Fruit fly (Drosophila melanogaster) whole organism, embryonic: ENCODE measurements around the gene CG7029.
A peak's percentile ranks its signal among the peaks of the same experiment; 100 is the strongest.

Source experiments
- Atf6 ChIP-seq: fragments of 200-800 bp; sonication (Bioruptor generic); IDR thresholded peaks from 2 replicates; pipeline ENCODE4 v1.3.6; 2022; ENCODE audit warnings: missing biosample characterization, missing genetic modification characterization
- Bgb ChIP-seq: fragments of 200-800 bp; sonication (Bioruptor generic); IDR thresholded peaks from 2 replicates; pipeline ENCODE4 v1.3.6; 2022; ENCODE audit warnings: missing biosample characterization, missing genetic modification characterization; ENCODE audit not compliant: partially characterized antibody
- Blimp-1 ChIP-seq: fragments of 200-800 bp; sonication (Bioruptor generic); optimal IDR thresholded peaks from 3 replicates; lab custom pipeline; 2018; ENCODE audit warnings: missing biosample characterization, missing genetic modification characterization, mild to moderate bottlenecking, moderate library complexity, missing genetic modification reagents
- CG10431 ChIP-seq: fragments of 200-800 bp; sonication (Bioruptor generic); optimal IDR thresholded peaks from 3 replicates; lab custom pipeline; 2018; ENCODE audit warnings: missing biosample characterization, mild to moderate bottlenecking, missing genetic modification characterization
- CG10462 ChIP-seq: fragments of 200-800 bp; sonication (Bioruptor generic); optimal IDR thresholded peaks from 2 replicates; lab custom pipeline; 2016; ENCODE audit warnings: missing biosample characterization, missing genetic modification characterization
- CG10543 ChIP-seq: fragments of 200-800 bp; sonication (Bioruptor generic); optimal IDR thresholded peaks from 3 replicates; lab custom pipeline; 2017; ENCODE audit warnings: missing biosample characterization, mild to moderate bottlenecking, missing genetic modification characterization, moderate library complexity
- CG10959 ChIP-seq: fragments of 200-800 bp; sonication (Bioruptor generic); IDR thresholded peaks from 2 replicates; pipeline ENCODE4 v1.3.6; 2022; ENCODE audit warnings: missing biosample characterization, missing genetic modification characterization
- CG11695 ChIP-seq: fragments of 200-800 bp; sonication (Bioruptor generic); IDR thresholded peaks from 3 replicates; pipeline ENCODE4 v1.3.6; 2022; ENCODE audit warnings: missing biosample characterization, missing genetic modification characterization
- CG11696 ChIP-seq: fragments of 200-800 bp; sonication (Bioruptor generic); IDR thresholded peaks from 2 replicates; pipeline ENCODE4 v1.3.6; 2022; ENCODE audit warnings: missing biosample characterization, missing genetic modification characterization
- CG18619 ChIP-seq: fragments of 200-800 bp; sonication (Bioruptor generic); optimal IDR thresholded peaks from 3 replicates; lab custom pipeline; 2017; ENCODE audit warnings: missing biosample characterization, mild to moderate bottlenecking, missing genetic modification characterization
- CG2712 ChIP-seq: fragments of 200-800 bp; optimal IDR thresholded peaks from 3 replicates; lab custom pipeline; 2019; ENCODE audit warnings: missing biosample characterization, mild to moderate bottlenecking, missing genetic modification characterization, moderate library complexity
- CG3065 ChIP-seq: fragments of 200-800 bp; sonication (Bioruptor generic); optimal IDR thresholded peaks from 2 replicates; lab custom pipeline; 2016; ENCODE audit warnings: missing biosample characterization, missing genetic modification characterization
- CG31388 ChIP-seq: fragments of 200-800 bp; sonication (Bioruptor generic); optimal IDR thresholded peaks from 2 replicates; lab custom pipeline; 2016; ENCODE audit warnings: missing biosample characterization, missing genetic modification characterization
- CG34224 ChIP-seq: fragments of 200-800 bp; sonication (Bioruptor generic); IDR thresholded peaks from 3 replicates; pipeline ENCODE4 v1.3.6; 2022; ENCODE audit warnings: missing biosample characterization, missing genetic modification characterization; ENCODE audit not compliant: partially characterized antibody
- CG5245 ChIP-seq: fragments of 200-800 bp; sonication (Bioruptor generic); optimal IDR thresholded peaks from 3 replicates; lab custom pipeline; 2016; ENCODE audit warnings: missing biosample characterization, missing genetic modification characterization
- CG9215 ChIP-seq: fragments of 200-800 bp; sonication (Bioruptor generic); IDR thresholded peaks from 2 replicates; pipeline ENCODE4 v1.3.6; 2022; ENCODE audit warnings: missing biosample characterization, missing genetic modification characterization
- CG9727 ChIP-seq: fragments of 200-800 bp; sonication (Bioruptor generic); optimal IDR thresholded peaks from 3 replicates; lab custom pipeline; 2017; ENCODE audit warnings: missing biosample characterization, mild to moderate bottlenecking, missing genetic modification characterization
- CHES-1-like ChIP-seq: fragments of 200-800 bp; sonication (Bioruptor generic); optimal IDR thresholded peaks from 2 replicates; lab custom pipeline; 2016; ENCODE audit warnings: missing biosample characterization, missing genetic modification characterization
- Dfd ChIP-seq, 2 experiments: fragments of >200 bp; optimal IDR thresholded peaks; 2 replicates each; lab custom pipeline; 2017; ENCODE audit warnings: missing biosample characterization in 2 of 2, missing genetic modification characterization in 2 of 2
- Mad ChIP-seq: fragments of 200-800 bp; sonication (Bioruptor generic); optimal IDR thresholded peaks from 2 replicates; lab custom pipeline; 2016; ENCODE audit warnings: missing biosample characterization, missing genetic modification characterization
- Mrtf ChIP-seq: fragments of 200-800 bp; sonication (Bioruptor generic); IDR thresholded peaks from 3 replicates; pipeline ENCODE4 v1.3.6; 2022; ENCODE audit warnings: missing biosample characterization, missing genetic modification characterization
- Myb ChIP-seq: fragments of 200-800 bp; sonication (Bioruptor generic); optimal IDR thresholded peaks from 2 replicates; lab custom pipeline; 2016; ENCODE audit warnings: missing biosample characterization, missing genetic modification characterization
- Neu2 ChIP-seq: fragments of 200-800 bp; sonication (Bioruptor generic); optimal IDR thresholded peaks from 3 replicates; lab custom pipeline; 2016; ENCODE audit warnings: missing biosample characterization, missing genetic modification characterization, borderline replicate concordance
- Nf-YB ChIP-seq: fragments of 200-800 bp; sonication (Bioruptor generic); optimal IDR thresholded peaks from 3 replicates; lab custom pipeline; 2019; ENCODE audit warnings: missing biosample characterization, mild to moderate bottlenecking, missing genetic modification characterization, moderate library complexity
- Oli ChIP-seq: fragments of 200-800 bp; sonication (Bioruptor generic); optimal IDR thresholded peaks from 2 replicates; lab custom pipeline; 2018; ENCODE audit warnings: missing biosample characterization, mild to moderate bottlenecking, missing genetic modification characterization, moderate library complexity
- PHDP ChIP-seq: fragments of 200-800 bp; sonication (Bioruptor generic); optimal IDR thresholded peaks from 3 replicates; lab custom pipeline; 2018; ENCODE audit warnings: missing biosample characterization, mild to moderate bottlenecking, missing genetic modification characterization, moderate library complexity
- Trl ChIP-seq, 3 experiments: fragments of >200 bp in 2 of 3; fragments of 200-800 bp in 1 of 3; sonication (Bioruptor generic) in 1 of 3; optimal IDR thresholded peaks; 2 replicates in 1 of 3; 3 replicates in 2 of 3; lab custom pipeline; 2016 to 2017; ENCODE audit warnings: missing biosample characterization in 1 of 3, missing genetic modification characterization in 1 of 3
- ara ChIP-seq: fragments of 200-800 bp; sonication (Bioruptor generic); IDR thresholded peaks from 2 replicates; pipeline ENCODE4 v1.3.6; 2022; ENCODE audit warnings: missing biosample characterization, missing genetic modification characterization
- bowl ChIP-seq: fragments of 200-800 bp; sonication (Bioruptor generic); IDR thresholded peaks from 2 replicates; pipeline ENCODE4 v1.3.6; 2022; ENCODE audit warnings: missing biosample characterization, missing genetic modification characterization
- ci ChIP-seq: fragments of 200-800 bp; sonication (Bioruptor generic); IDR thresholded peaks from 3 replicates; pipeline ENCODE4 v1.3.6; 2022; ENCODE audit warnings: missing biosample characterization, missing genetic modification characterization
- dan ChIP-seq: fragments of 200-800 bp; sonication (Bioruptor generic); IDR thresholded peaks from 2 replicates; pipeline ENCODE4 v1.3.6; 2022; ENCODE audit warnings: missing biosample characterization, missing genetic modification characterization
- ems ChIP-seq: fragments of 200-800 bp; sonication (Bioruptor generic); optimal IDR thresholded peaks from 3 replicates; lab custom pipeline; 2016; ENCODE audit warnings: missing biosample characterization, missing genetic modification characterization
- eve ChIP-seq, 2 experiments: fragments of >200 bp; optimal IDR thresholded peaks; 2 replicates each; lab custom pipeline; 2017; ENCODE audit warnings: missing biosample characterization in 2 of 2, missing genetic modification characterization in 2 of 2
- fd96Cb ChIP-seq: fragments of 200-800 bp; sonication (Bioruptor generic); optimal IDR thresholded peaks from 2 replicates; lab custom pipeline; 2018; ENCODE audit warnings: missing biosample characterization, mild to moderate bottlenecking, missing genetic modification characterization, moderate library complexity
- gce ChIP-seq: fragments of 200-800 bp; sonication (Bioruptor generic); IDR thresholded peaks from 3 replicates; pipeline ENCODE4 v1.3.6; 2022; ENCODE audit warnings: missing biosample characterization, missing genetic modification characterization
- gfzf ChIP-seq: fragments of 200-800 bp; sonication (Bioruptor generic); optimal IDR thresholded peaks from 2 replicates; lab custom pipeline; 2016; ENCODE audit warnings: missing biosample characterization, mild to moderate bottlenecking, missing genetic modification characterization, moderate library complexity
- grau ChIP-seq: fragments of 200-800 bp; optimal IDR thresholded peaks from 3 replicates; lab custom pipeline; 2019; ENCODE audit warnings: missing biosample characterization, mild to moderate bottlenecking, missing genetic modification characterization, moderate library complexity
- gro ChIP-seq: fragments of 200-800 bp; sonication (Bioruptor generic); optimal IDR thresholded peaks from 2 replicates; lab custom pipeline; 2016; ENCODE audit warnings: missing biosample characterization, missing genetic modification characterization
- lola ChIP-seq, 3 experiments: fragments of >200 bp in 2 of 3; fragments of 200-800 bp in 1 of 3; sonication (Bioruptor generic) in 1 of 3; optimal IDR thresholded peaks; 2 replicates each; lab custom pipeline; 2017 to 2019; ENCODE audit warnings: missing biosample characterization in 3 of 3, missing genetic modification characterization in 3 of 3, mild to moderate bottlenecking in 1 of 3, moderate library complexity in 1 of 3
- mam ChIP-seq: fragments of 200-800 bp; sonication (Bioruptor generic); optimal IDR thresholded peaks from 3 replicates; lab custom pipeline; 2016; ENCODE audit warnings: missing biosample characterization, missing genetic modification characterization
- nmo ChIP-seq: fragments of 200-800 bp; sonication (Bioruptor generic); optimal IDR thresholded peaks from 2 replicates; lab custom pipeline; 2018; ENCODE audit warnings: missing biosample characterization, mild to moderate bottlenecking, missing genetic modification characterization, moderate library complexity
- otp ChIP-seq: fragments of 200-800 bp; sonication (Bioruptor generic); IDR thresholded peaks from 3 replicates; pipeline ENCODE4, ENCODE4 v1.3.6; 2022; ENCODE audit warnings: missing biosample characterization, missing genetic modification characterization
- run ChIP-seq: fragments of 200-800 bp; sonication (Bioruptor generic); optimal IDR thresholded peaks from 3 replicates; lab custom pipeline; 2018; ENCODE audit warnings: missing biosample characterization, mild to moderate bottlenecking, missing genetic modification characterization
- tll ChIP-seq, 2 experiments: fragments of 200-800 bp in 1 of 2; fragments of >200 bp in 1 of 2; sonication (Bioruptor generic) in 1 of 2; optimal IDR thresholded peaks; 2 replicates each; lab custom pipeline; 2017 to 2019; ENCODE audit warnings: missing biosample characterization in 2 of 2, missing genetic modification characterization in 2 of 2, mild to moderate bottlenecking in 1 of 2, moderate library complexity in 1 of 2
- toy ChIP-seq: fragments of 200-800 bp; sonication (Bioruptor generic); IDR thresholded peaks from 2 replicates; pipeline ENCODE4 v1.3.6; 2022; ENCODE audit warnings: missing biosample characterization, missing genetic modification characterization
- trh ChIP-seq: fragments of 200-800 bp; sonication (Bioruptor generic); optimal IDR thresholded peaks from 2 replicates; lab custom pipeline; 2016; ENCODE audit warnings: missing biosample characterization, missing genetic modification characterization
- vnd ChIP-seq: fragments of 200-800 bp; sonication (Bioruptor generic); IDR thresholded peaks from 3 replicates; pipeline ENCODE4 v1.3.6; 2022; ENCODE audit warnings: missing biosample characterization, missing genetic modification characterization; ENCODE audit not compliant: partially characterized antibody
- vvl ChIP-seq: fragments of 200-800 bp; sonication (Bioruptor generic); IDR thresholded peaks from 2 replicates; pipeline ENCODE4 v1.3.6; 2022; ENCODE audit warnings: missing biosample characterization, missing genetic modification characterization
- wor ChIP-seq: fragments of 200-800 bp; sonication (Bioruptor generic); IDR thresholded peaks from 2 replicates; pipeline ENCODE4 v1.3.6; 2022; ENCODE audit warnings: missing biosample characterization, missing genetic modification characterization
- zen ChIP-seq: fragments of 200-800 bp; sonication (Bioruptor generic); optimal IDR thresholded peaks from 3 replicates; lab custom pipeline; 2018; ENCODE audit warnings: missing biosample characterization, mild to moderate bottlenecking, missing genetic modification characterization, moderate library complexity

The CG7029 gene

dm6 chr3R:22781412-22781811 lies 30.7 kb downstream of the CG7029 start (continued):
- TF ChIP-seq ara = no peak
- TF ChIP-seq Nf-YB (GFP tag; lab: Kevin White, UChicago) = no peak
- no peak for TF ChIP-seq Neu2
- no peak for TF ChIP-seq ems (GFP tag; lab: Kevin White, UChicago)
- TF ChIP-seq mam (GFP tag; lab: Kevin White, UChicago) = no peak
- peak; percentile 48; the same call in 1 of the 2 replicates for TF ChIP-seq vvl (GFP tag; lab: Robert Waterston, UW)
- TF ChIP-seq wor = no peak
- TF ChIP-seq zen = peak; percentile 8
- no peak; the same call in 1 of the 2 replicates for TF ChIP-seq Bgb (GFP tag; lab: Robert Waterston, UW)
- no peak for TF ChIP-seq otp (GFP tag; lab: Robert Waterston, UW)
- TF ChIP-seq CG18619 (GFP tag; lab: Kevin White, UChicago) = no peak
- no peak for TF ChIP-seq gro (GFP tag; lab: Kevin White, UChicago)
- no peak for TF ChIP-seq grau (tag; lab: Kevin White, UChicago)
- TF ChIP-seq gfzf (GFP tag; lab: Kevin White, UChicago) = no peak
- TF ChIP-seq Mrtf (GFP tag; lab: Robert Waterston, UW) = no peak; the same call in 2 of the 3 replicates
- TF ChIP-seq fd96Cb (tag; lab: Kevin White, UChicago) = no peak
- peak; percentile 83; the same call in 2 of the 3 replicates for TF ChIP-seq ci (GFP tag; lab: Robert Waterston, UW)
- TF ChIP-seq nmo (GFP tag; lab: Kevin White, UChicago) = no peak
- no peak for TF ChIP-seq Oli
- TF ChIP-seq dan (GFP tag; lab: Robert Waterston, UW) = no peak
- TF ChIP-seq toy (GFP tag; lab: Robert Waterston, UW) = no peak
- TF ChIP-seq tll (GFP tag; optimal IDR thresholded peaks at IDR 0.05; lab: Kevin White, UChicago) = no peak
- no peak for TF ChIP-seq lola (GFP tag; optimal IDR thresholded peaks at IDR 0.05; lab: Kevin White, UChicago)
- no peak for TF ChIP-seq CG10959 (GFP tag; lab: Robert Waterston, UW)
- no peak for TF ChIP-seq CG11695 (GFP tag; lab: Robert Waterston, UW)
- peak; percentile 29 for TF ChIP-seq Blimp-1
- TF ChIP-seq PHDP = peak; percentile 11
- TF ChIP-seq Mad (GFP tag; lab: Kevin White, UChicago) = no peak
- no peak for TF ChIP-seq eve (GFP tag; optimal IDR thresholded peaks at IDR 0.05; lab: Kevin White, UChicago)
- TF ChIP-seq CG34224 (GFP tag; lab: Robert Waterston, UW) = 0 out of 3 replicates have a peak, but pooled peaks have one; percentile 9
- no peak for TF ChIP-seq CG3065 (GFP tag; lab: Kevin White, UChicago)
- TF ChIP-seq trh (GFP tag; lab: Kevin White, UChicago) = no peak
- TF ChIP-seq Myb (GFP tag; lab: Kevin White, UChicago) = no peak
- 0 out of 3 replicates have a peak, but pooled peaks have one; percentile 22 for TF ChIP-seq gce
- TF ChIP-seq CG11696 = no peak
- no peak for TF ChIP-seq Dfd (GFP tag; optimal IDR thresholded peaks at IDR 0.05; lab: Kevin White, UChicago)
- TF ChIP-seq Trl (optimal IDR thresholded peaks at IDR 0.05; lab: Kevin White, UChicago) = peak; percentile 52 to 71
- TF ChIP-seq Trl (GFP tag; optimal IDR thresholded peaks at IDR 0.05; lab: Kevin White, UChicago) = no peak
- no peak for TF ChIP-seq CG5245 (GFP tag; lab: Kevin White, UChicago)
- peak; percentile 0 for TF ChIP-seq CG2712 (tag; lab: Kevin White, UChicago)
- no peak for TF ChIP-seq run (tag; lab: Kevin White, UChicago)
- TF ChIP-seq CG9215 (GFP tag; lab: Robert Waterston, UW) = no peak
- no peak for TF ChIP-seq CG10431
- no peak for TF ChIP-seq CG10462
- no peak for TF ChIP-seq CG31388 (GFP tag; lab: Kevin White, UChicago)
- peak; percentile 68; the same call in 1 of the 2 replicates for TF ChIP-seq Atf6 (GFP tag; lab: Robert Waterston, UW)
- peak; percentile 58; the same call in 1 of the 2 replicates for TF ChIP-seq bowl (GFP tag; lab: Robert Waterston, UW)
- peak; percentile 2 for TF ChIP-seq CHES-1-like (GFP tag; lab: Kevin White, UChicago)
- TF ChIP-seq CG9727 (GFP tag; lab: Kevin White, UChicago) = no peak
- no peak for TF ChIP-seq vnd (GFP tag; lab: Robert Waterston, UW)
- TF ChIP-seq CG10543 = peak; percentile 45
